Worm (Caenorhabditis elegans): Measurements from ENCODE around the gene F28G4.4.

ce11 chrV:16302439-16302838 is 16.7 kb upstream of the F28G4.4 start, which contains the start of the genes C31A11.13 and oac-6:
- TF ChIP-seq nhr-77 (tag; optimal IDR thresholded peaks at IDR 0.05) (no peak), jun-1 (tag; optimal IDR thresholded peaks at IDR 0.05) (no peak), nhr-43 (tag; optimal IDR thresholded peaks at IDR 0.05; ENCODE audit: poor library complexity, severe bottlenecking) (no peak), ceh-9 (tag; optimal IDR thresholded peaks at IDR 0.05) (no peak), nfya-1 (tag; optimal IDR thresholded peaks at IDR 0.05; ENCODE audit: insufficient read depth) (no peak), nhr-237 (tag; optimal IDR thresholded peaks at IDR 0.05) (no peak), unc-62 (GFP tag; optimal IDR thresholded peaks at IDR 0.05) (no peak), lsy-12 (tag; optimal IDR thresholded peaks at IDR 0.05) (no peak), skn-1 (tag; optimal IDR thresholded peaks at IDR 0.05) (no peak), ama-1 (optimal IDR thresholded peaks at IDR 0.05) (no peak)
